Fruit fly (Drosophila melanogaster) whole organism, prepupa: ENCODE data around the gene CG7655.

Experiments used
- CG16779 ChIP-seq: fragments of 200-800 bp; sonication (Bioruptor generic); optimal IDR thresholded peaks from 3 replicates; lab custom pipeline; 2017; ENCODE audit warnings: missing biosample characterization, mild to moderate bottlenecking, missing genetic modification characterization
- CG4318 ChIP-seq: fragments of 200-800 bp; sonication (Bioruptor generic); optimal IDR thresholded peaks from 3 replicates; lab custom pipeline; 2017; ENCODE audit warnings: missing biosample characterization, mild to moderate bottlenecking, missing genetic modification characterization
- CG6854 ChIP-seq: fragments of 200-800 bp; sonication (Bioruptor generic); optimal IDR thresholded peaks from 2 replicates; lab custom pipeline; 2017; ENCODE audit warnings: missing biosample characterization, mild to moderate bottlenecking, missing genetic modification characterization
- CG8119 ChIP-seq: fragments of 200-800 bp; sonication (Bioruptor generic); IDR thresholded peaks from 3 replicates; pipeline ENCODE4 v1.3.6; 2022; ENCODE audit warnings: missing biosample characterization, missing genetic modification characterization
- Hr38 ChIP-seq: sonication (Bioruptor generic); optimal IDR thresholded peaks from 2 replicates; lab custom pipeline; 2016; ENCODE audit warnings: missing biosample characterization, missing genetic modification characterization
- Lpt ChIP-seq: fragments of 200-800 bp; sonication (Bioruptor generic); optimal IDR thresholded peaks from 3 replicates; lab custom pipeline; 2016; ENCODE audit warnings: missing biosample characterization, missing genetic modification characterization
- OdsH ChIP-seq: fragments of 200-800 bp; sonication (Bioruptor generic); optimal IDR thresholded peaks from 3 replicates; lab custom pipeline; 2016; ENCODE audit warnings: missing biosample characterization, missing genetic modification characterization
- Smox ChIP-seq: fragments of 200-800 bp; sonication (Bioruptor generic); optimal IDR thresholded peaks from 3 replicates; lab custom pipeline; 2016; ENCODE audit warnings: missing biosample characterization, missing genetic modification characterization
- dsx ChIP-seq: fragments of 200-800 bp; optimal IDR thresholded peaks from 3 replicates; lab custom pipeline; 2019; ENCODE audit warnings: missing biosample characterization, mild to moderate bottlenecking, missing genetic modification characterization, moderate library complexity; ENCODE audit not compliant: poor library complexity, severe bottlenecking
- eg ChIP-seq: fragments of 200-800 bp; sonication (Bioruptor generic); IDR thresholded peaks from 3 replicates; pipeline ENCODE4 v1.3.6; 2022; ENCODE audit warnings: missing biosample characterization, missing genetic modification characterization
- fkh ChIP-seq: fragments of 200-800 bp; sonication (Bioruptor generic); optimal IDR thresholded peaks from 3 replicates; lab custom pipeline; 2017; ENCODE audit warnings: missing biosample characterization, mild to moderate bottlenecking, missing genetic modification characterization, moderate library complexity
- svp ChIP-seq: fragments of 200-800 bp; sonication (Bioruptor generic); peaks from one replicate; lab custom pipeline; 2016; ENCODE audit warnings: missing biosample characterization, missing genetic modification characterization

DNA sequence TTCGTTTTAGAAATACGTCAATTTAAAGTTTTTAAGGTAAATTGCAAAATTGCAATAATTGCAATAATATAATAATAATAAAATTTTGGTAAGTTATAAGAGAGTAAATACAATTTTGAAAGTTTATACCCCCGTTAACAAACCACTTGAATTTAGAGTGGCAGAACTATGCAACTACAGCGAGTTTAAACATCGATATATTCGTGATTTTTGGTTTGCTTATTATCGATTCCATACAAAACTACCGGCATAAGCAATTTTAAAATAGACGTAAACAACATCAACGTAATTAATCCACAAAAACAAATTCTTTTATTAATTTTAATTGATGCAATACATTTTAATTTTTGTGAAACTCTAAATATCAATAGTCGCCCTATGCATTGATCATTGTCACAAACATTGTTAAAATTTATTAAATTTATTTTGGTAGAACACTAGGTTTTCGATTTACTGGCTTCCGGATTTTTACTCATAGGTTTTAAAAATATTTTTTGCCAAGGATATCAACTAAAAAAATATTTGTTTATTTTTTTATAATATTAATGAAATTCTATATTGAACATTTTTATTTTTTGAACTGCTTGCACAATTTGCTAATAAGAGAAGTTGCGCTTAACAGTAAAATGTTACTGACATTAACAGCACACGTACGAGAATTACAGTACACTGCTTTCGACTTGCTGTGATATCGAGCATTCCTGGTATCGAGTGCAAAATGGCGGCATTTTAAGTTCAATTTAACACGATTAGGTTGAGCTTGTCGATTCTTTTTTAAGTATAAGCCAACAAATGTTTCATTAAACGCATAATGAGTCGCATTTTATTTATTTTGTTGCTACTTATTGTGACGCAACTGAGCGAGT, 36.5 kb downstream of the CG7655 start, which contains the start of gene Pxt:
- TF ChIP-seq CG16779 (tag; lab: Kevin White, UChicago) (no peak), CG4318 (no peak), Hr38 (GFP tag; lab: Kevin White, UChicago) (no peak), eg (GFP tag; lab: Robert Waterston, UW) (no peak), Lpt (GFP tag; lab: Kevin White, UChicago) (no peak), OdsH (GFP tag; lab: Kevin White, UChicago) (no peak), dsx (GFP tag; lab: Kevin White, UChicago) (no peak), svp (no peak), fkh (GFP tag; lab: Kevin White, UChicago) (no peak), CG6854 (no peak), CG8119 (GFP tag; lab: Robert Waterston, UW) (no peak), Smox (no peak)
